Fruit fly (Drosophila melanogaster) whole organism, embryonic: ENCODE data around the gene Rad9.
A peak's percentile ranks its signal among the peaks of the same experiment; 100 is the strongest.

Source experiments
- Aef1 ChIP-seq: fragments of 200-800 bp; sonication (Bioruptor generic); IDR thresholded peaks from 3 replicates; pipeline ENCODE4 v1.3.6; 2022; ENCODE audit warnings: missing biosample characterization, missing genetic modification characterization
- Bdp1 ChIP-seq: fragments of 200-800 bp; sonication (Bioruptor generic); optimal IDR thresholded peaks from 3 replicates; lab custom pipeline; 2016; ENCODE audit warnings: missing biosample characterization, missing genetic modification characterization
- CG1024 ChIP-seq: fragments of 200-800 bp; sonication (Bioruptor generic); IDR thresholded peaks from 2 replicates; pipeline ENCODE4 v1.3.6; 2022; ENCODE audit warnings: missing biosample characterization, missing genetic modification characterization
- CG10654 ChIP-seq: fragments of 200-800 bp; sonication (Bioruptor generic); optimal IDR thresholded peaks from 2 replicates; lab custom pipeline; 2016; ENCODE audit warnings: missing biosample characterization, missing genetic modification characterization
- CG10979 ChIP-seq: fragments of 200-800 bp; sonication (Bioruptor generic); optimal IDR thresholded peaks from 2 replicates; lab custom pipeline; 2018; ENCODE audit warnings: missing biosample characterization, mild to moderate bottlenecking, missing genetic modification characterization, moderate library complexity
- CG11696 ChIP-seq: fragments of 200-800 bp; sonication (Bioruptor generic); IDR thresholded peaks from 2 replicates; pipeline ENCODE4 v1.3.6; 2022; ENCODE audit warnings: missing biosample characterization, missing genetic modification characterization
- CG13894 ChIP-seq: fragments of 200-800 bp; sonication (Bioruptor generic); optimal IDR thresholded peaks from 3 replicates; lab custom pipeline; 2018; ENCODE audit warnings: missing biosample characterization, mild to moderate bottlenecking, missing genetic modification characterization, moderate library complexity
- CG14050 ChIP-seq: fragments of 200-800 bp; sonication (Bioruptor generic); IDR thresholded peaks from 3 replicates; pipeline ENCODE4 v1.3.6; 2022; ENCODE audit warnings: missing biosample characterization, missing genetic modification characterization
- CG14965 ChIP-seq: fragments of 200-800 bp; sonication (Bioruptor generic); optimal IDR thresholded peaks from 2 replicates; lab custom pipeline; 2016; ENCODE audit warnings: missing biosample characterization, missing genetic modification characterization, borderline replicate concordance
- CG15011 ChIP-seq: fragments of 200-800 bp; sonication (Bioruptor generic); optimal IDR thresholded peaks from 3 replicates; lab custom pipeline; 2018; ENCODE audit warnings: missing biosample characterization, mild to moderate bottlenecking, missing genetic modification characterization
- CG1602 ChIP-seq: fragments of 200-800 bp; sonication (Bioruptor generic); optimal IDR thresholded peaks from 3 replicates; lab custom pipeline; 2016; ENCODE audit warnings: missing biosample characterization, missing genetic modification characterization
- CG1647 ChIP-seq: fragments of 200-800 bp; sonication (Bioruptor generic); optimal IDR thresholded peaks from 3 replicates; lab custom pipeline; 2016; ENCODE audit warnings: missing biosample characterization, missing genetic modification characterization
- CG16779 ChIP-seq: fragments of 200-800 bp; sonication (Bioruptor generic); IDR thresholded peaks from 2 replicates; pipeline ENCODE4 v1.3.6; 2022; ENCODE audit warnings: missing biosample characterization, missing genetic modification characterization
- CG18764 ChIP-seq: fragments of 200-800 bp; sonication (Bioruptor generic); optimal IDR thresholded peaks from 3 replicates; lab custom pipeline; 2016; ENCODE audit warnings: missing biosample characterization, missing genetic modification characterization
- CG2199 ChIP-seq: fragments of 200-800 bp; sonication (Bioruptor generic); IDR thresholded peaks from 3 replicates; pipeline ENCODE4 v1.3.6; 2022; ENCODE audit warnings: missing biosample characterization, missing genetic modification characterization
- CG2889 ChIP-seq: fragments of 200-800 bp; sonication (Bioruptor generic); IDR thresholded peaks from 3 replicates; pipeline ENCODE4 v1.3.6; 2022; ENCODE audit warnings: missing biosample characterization, missing genetic modification characterization
- CG30020 ChIP-seq: fragments of 200-800 bp; optimal IDR thresholded peaks from 2 replicates; lab custom pipeline; 2019; ENCODE audit warnings: missing biosample characterization, mild to moderate bottlenecking, missing genetic modification characterization, moderate library complexity
- CG32532 ChIP-seq: fragments of 200-800 bp; sonication (Bioruptor generic); IDR thresholded peaks from 2 replicates; pipeline ENCODE4 v1.3.6; 2022; ENCODE audit warnings: missing biosample characterization, missing genetic modification characterization
- CG3407 ChIP-seq: fragments of 200-800 bp; sonication (Bioruptor generic); optimal IDR thresholded peaks from 2 replicates; lab custom pipeline; 2018; ENCODE audit warnings: missing biosample characterization, mild to moderate bottlenecking, missing genetic modification characterization
- CG34224 ChIP-seq: fragments of 200-800 bp; sonication (Bioruptor generic); IDR thresholded peaks from 3 replicates; pipeline ENCODE4 v1.3.6; 2022; ENCODE audit warnings: missing biosample characterization, missing genetic modification characterization; ENCODE audit not compliant: partially characterized antibody
- CG34376 ChIP-seq: fragments of 200-800 bp; sonication (Bioruptor generic); optimal IDR thresholded peaks from 2 replicates; lab custom pipeline; 2018; ENCODE audit warnings: missing biosample characterization, mild to moderate bottlenecking, missing genetic modification characterization
- CG3726 ChIP-seq: fragments of 200-800 bp; sonication (Bioruptor generic); IDR thresholded peaks from 3 replicates; pipeline ENCODE4, ENCODE4 v1.3.6; 2022; ENCODE audit warnings: missing biosample characterization, missing genetic modification characterization
- CG4730 ChIP-seq: fragments of 200-800 bp; sonication (Bioruptor generic); IDR thresholded peaks from 2 replicates; pipeline ENCODE4 v1.3.6; 2022; ENCODE audit warnings: missing biosample characterization, missing genetic modification characterization
- CG5245 ChIP-seq: fragments of 200-800 bp; sonication (Bioruptor generic); optimal IDR thresholded peaks from 3 replicates; lab custom pipeline; 2016; ENCODE audit warnings: missing biosample characterization, missing genetic modification characterization
- CG6765 ChIP-seq: fragments of 200-800 bp; sonication (Bioruptor generic); optimal IDR thresholded peaks from 3 replicates; lab custom pipeline; 2017; ENCODE audit warnings: missing biosample characterization, mild to moderate bottlenecking, missing genetic modification characterization
- CG6791 ChIP-seq: fragments of 200-800 bp; sonication (Bioruptor generic); IDR thresholded peaks from 3 replicates; pipeline ENCODE4 v1.3.6; 2022; ENCODE audit warnings: missing biosample characterization, missing genetic modification characterization; ENCODE audit not compliant: partially characterized antibody
- CG8290 ChIP-seq, 3 experiments: fragments of 200-800 bp; sonication (Bioruptor generic); optimal IDR thresholded peaks; 2 replicates each; lab custom pipeline; 2016 to 2019; ENCODE audit warnings: missing biosample characterization in 3 of 3, missing genetic modification characterization in 3 of 3, mild to moderate bottlenecking in 2 of 3, moderate library complexity in 1 of 3
- CTCF ChIP-seq: fragments of 200-800 bp; sonication (Bioruptor generic); optimal IDR thresholded peaks from 2 replicates; lab custom pipeline; 2017; ENCODE audit warnings: missing biosample characterization, mild to moderate bottlenecking, missing genetic modification characterization, moderate library complexity
- Dbx ChIP-seq: fragments of 200-800 bp; sonication (Bioruptor generic); IDR thresholded peaks from 3 replicates; pipeline ENCODE4 v1.3.6; 2022; ENCODE audit warnings: missing biosample characterization, missing genetic modification characterization
- H15 ChIP-seq: fragments of 200-800 bp; sonication (Bioruptor generic); IDR thresholded peaks from 3 replicates; pipeline ENCODE4 v1.3.6; 2022; ENCODE audit warnings: missing biosample characterization, missing genetic modification characterization
- Hand ChIP-seq: fragments of 200-800 bp; sonication (Bioruptor generic); optimal IDR thresholded peaks from 2 replicates; lab custom pipeline; 2017; ENCODE audit warnings: mild to moderate bottlenecking, missing biosample characterization, missing genetic modification reagents, missing genetic modification characterization
- Sox102F ChIP-seq: fragments of 200-800 bp; sonication (Bioruptor generic); optimal IDR thresholded peaks from 2 replicates; lab custom pipeline; 2018; ENCODE audit warnings: missing biosample characterization, mild to moderate bottlenecking, missing genetic modification characterization, moderate library complexity
- Spps ChIP-seq: fragments of 200-800 bp; sonication (Bioruptor generic); optimal IDR thresholded peaks from 2 replicates; lab custom pipeline; 2018; ENCODE audit warnings: missing biosample characterization, mild to moderate bottlenecking, missing genetic modification characterization
- ato ChIP-seq: fragments of 200-800 bp; sonication (Bioruptor generic); IDR thresholded peaks from 2 replicates; pipeline ENCODE4 v1.3.6; 2022; ENCODE audit warnings: missing biosample characterization, missing genetic modification characterization; ENCODE audit not compliant: partially characterized antibody
- bab2 ChIP-seq: fragments of 200-800 bp; sonication (Bioruptor generic); optimal IDR thresholded peaks from 2 replicates; lab custom pipeline; 2016; ENCODE audit warnings: missing biosample characterization, missing genetic modification characterization
- bcd ChIP-seq: fragments of 200-800 bp; sonication (Bioruptor generic); optimal IDR thresholded peaks from 2 replicates; lab custom pipeline; 2017; ENCODE audit warnings: missing biosample characterization, mild to moderate bottlenecking, missing genetic modification characterization
- caup ChIP-seq: fragments of 200-800 bp; sonication (Bioruptor generic); optimal IDR thresholded peaks from 3 replicates; lab custom pipeline; 2017; ENCODE audit warnings: missing biosample characterization, mild to moderate bottlenecking, missing genetic modification characterization, moderate library complexity; ENCODE audit not compliant: severe bottlenecking
- chinmo ChIP-seq: fragments of 200-800 bp; sonication (Bioruptor generic); IDR thresholded peaks from 4 replicates; pipeline ENCODE4 v1.3.6; 2022; ENCODE audit warnings: missing biosample characterization, missing genetic modification characterization; ENCODE audit not compliant: partially characterized antibody
- exex ChIP-seq: fragments of 200-800 bp; sonication (Bioruptor generic); optimal IDR thresholded peaks from 4 replicates; lab custom pipeline; 2018; ENCODE audit warnings: missing biosample characterization, mild to moderate bottlenecking, missing genetic modification characterization, moderate library complexity
- fu2 ChIP-seq: fragments of 200-800 bp; sonication (Bioruptor generic); optimal IDR thresholded peaks from 2 replicates; lab custom pipeline; 2016; ENCODE audit warnings: missing biosample characterization, missing genetic modification characterization
- gfzf ChIP-seq: fragments of 200-800 bp; sonication (Bioruptor generic); optimal IDR thresholded peaks from 2 replicates; lab custom pipeline; 2016; ENCODE audit warnings: missing biosample characterization, mild to moderate bottlenecking, missing genetic modification characterization, moderate library complexity
- gsb ChIP-seq: fragments of 200-800 bp; sonication (Bioruptor generic); IDR thresholded peaks from 2 replicates; pipeline ENCODE4 v1.3.6; 2022; ENCODE audit warnings: missing biosample characterization, missing genetic modification characterization
- gt ChIP-seq: fragments of 200-800 bp; sonication (Bioruptor generic); IDR thresholded peaks from 2 replicates; pipeline ENCODE4 v1.3.6; 2022; ENCODE audit warnings: missing biosample characterization, missing genetic modification characterization
- mam ChIP-seq: fragments of 200-800 bp; sonication (Bioruptor generic); optimal IDR thresholded peaks from 3 replicates; lab custom pipeline; 2016; ENCODE audit warnings: missing biosample characterization, missing genetic modification characterization
- mld ChIP-seq: fragments of 200-800 bp; sonication (Bioruptor generic); IDR thresholded peaks from 3 replicates; pipeline ENCODE4 v1.3.6; 2022; ENCODE audit warnings: missing biosample characterization, missing genetic modification characterization; ENCODE audit not compliant: partially characterized antibody
- nau ChIP-seq: fragments of 200-800 bp; sonication (Bioruptor generic); optimal IDR thresholded peaks from 3 replicates; lab custom pipeline; 2017; ENCODE audit warnings: missing biosample characterization, mild to moderate bottlenecking, missing genetic modification characterization, missing genetic modification reagents
- org-1 ChIP-seq: fragments of 200-800 bp; sonication (Bioruptor generic); optimal IDR thresholded peaks from 2 replicates; lab custom pipeline; 2017; ENCODE audit warnings: missing biosample characterization, missing genetic modification characterization
- run ChIP-seq: fragments of 200-800 bp; sonication (Bioruptor generic); optimal IDR thresholded peaks from 3 replicates; lab custom pipeline; 2018; ENCODE audit warnings: missing biosample characterization, mild to moderate bottlenecking, missing genetic modification characterization
- tap ChIP-seq: fragments of 200-800 bp; optimal IDR thresholded peaks from 3 replicates; lab custom pipeline; 2019; ENCODE audit warnings: missing biosample characterization, mild to moderate bottlenecking, missing genetic modification characterization, moderate library complexity
- unc-4 ChIP-seq: fragments of 200-800 bp; sonication (Bioruptor generic); IDR thresholded peaks from 2 replicates; pipeline ENCODE4 v1.3.6; 2022; ENCODE audit warnings: missing biosample characterization, missing genetic modification characterization; ENCODE audit not compliant: partially characterized antibody
- zfh1 ChIP-seq: fragments of 200-800 bp; sonication (Bioruptor generic); IDR thresholded peaks from 3 replicates; pipeline ENCODE4 v1.3.6; 2022; ENCODE audit warnings: missing biosample characterization, missing genetic modification characterization

Gene Rad9

DNA sequence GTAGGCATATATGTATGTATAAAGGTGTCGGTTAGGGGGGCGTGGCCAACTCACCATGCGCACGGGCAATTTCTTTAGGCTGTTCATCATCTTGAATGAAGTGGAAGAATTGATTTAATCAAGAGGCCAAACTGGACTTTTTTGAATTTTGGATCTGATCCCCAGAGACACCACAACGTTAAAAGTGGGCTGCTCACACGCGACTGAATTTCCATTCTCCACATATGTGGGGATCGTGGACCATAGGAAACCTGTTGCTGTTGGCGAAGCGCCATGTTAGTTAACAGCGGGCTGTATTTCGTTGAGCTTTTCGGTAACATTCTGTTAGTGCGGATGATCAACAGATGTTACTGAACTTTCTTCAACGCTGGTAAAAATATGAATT, 25.7 kb upstream of the Rad9 start, which contains the start of gene CG3902 (continued):
- TF ChIP-seq gfzf = no peak
- no peak for TF ChIP-seq H15 (GFP tag; lab: Robert Waterston, UW)
- TF ChIP-seq CG14965 (GFP tag; lab: Kevin White, UChicago) = no peak
- TF ChIP-seq CG5245 (GFP tag; lab: Kevin White, UChicago) = no peak
- TF ChIP-seq caup = peak; percentile 68
- TF ChIP-seq chinmo = peak; percentile 89; the same call in 2 of the 4 replicates
- no peak for TF ChIP-seq CG2889 (GFP tag; lab: Robert Waterston, UW)
- no peak for TF ChIP-seq CG1024 (GFP tag; lab: Robert Waterston, UW)
- TF ChIP-seq CTCF (GFP tag; lab: Kevin White, UChicago) = peak; percentile 48
- TF ChIP-seq CG4730 (GFP tag; lab: Robert Waterston, UW) = no peak
- TF ChIP-seq CG34376 (GFP tag; lab: Kevin White, UChicago) = peak; percentile 72
- TF ChIP-seq zfh1 (GFP tag; lab: Robert Waterston, UW) = 0 out of 3 replicates have a peak, but pooled peaks have one; percentile 26
- TF ChIP-seq CG11696 (GFP tag; lab: Robert Waterston, UW) = no peak
- TF ChIP-seq gt (GFP tag; lab: Robert Waterston, UW) = no peak
- TF ChIP-seq CG1647 (GFP tag; lab: Kevin White, UChicago) = no peak
- peak; percentile 36; the same call in 1 of the 3 replicates for TF ChIP-seq Dbx
- TF ChIP-seq Aef1 (GFP tag; lab: Robert Waterston, UW) = no peak
- peak; percentile 28; the same call in 1 of the 3 replicates for TF ChIP-seq CG14050
- TF ChIP-seq CG1602 (GFP tag; lab: Kevin White, UChicago) = no peak
- TF ChIP-seq CG15011 = no peak
- no peak for TF ChIP-seq unc-4 (GFP tag; lab: Robert Waterston, UW)
- TF ChIP-seq CG10979 (tag; lab: Kevin White, UChicago) = no peak
- no peak for TF ChIP-seq CG3407 (GFP tag; lab: Kevin White, UChicago)
- no peak for TF ChIP-seq gsb (GFP tag; lab: Robert Waterston, UW)
- TF ChIP-seq CG13894 (tag; lab: Kevin White, UChicago) = peak; percentile 10
- no peak for TF ChIP-seq CG18764 (GFP tag; lab: Kevin White, UChicago)
- TF ChIP-seq org-1 (GFP tag; lab: Kevin White, UChicago) = no peak
- peak; percentile 28; the same call in 1 of the 3 replicates for TF ChIP-seq CG6791
- 0 out of 2 replicates have a peak, but pooled peaks have one; percentile 41 for TF ChIP-seq ato
- TF ChIP-seq CG34224 (GFP tag; lab: Robert Waterston, UW) = peak; percentile 6; the same call in 2 of the 3 replicates
- no peak for TF ChIP-seq bab2 (GFP tag; lab: Kevin White, UChicago)
- 0 out of 3 replicates have a peak, but pooled peaks have one; percentile 56 for TF ChIP-seq mld (GFP tag; lab: Robert Waterston, UW)
- TF ChIP-seq CG6765 (GFP tag; lab: Kevin White, UChicago) = peak; percentile 43
- TF ChIP-seq fu2 (GFP tag; lab: Kevin White, UChicago) = no peak
- no peak for TF ChIP-seq Bdp1 (GFP tag; lab: Kevin White, UChicago)
- no peak for TF ChIP-seq nau (GFP tag; lab: Kevin White, UChicago)
- TF ChIP-seq tap (tag; lab: Kevin White, UChicago) = no peak
- TF ChIP-seq Hand (GFP tag; lab: Kevin White, UChicago) = peak; percentile 49
- no peak for TF ChIP-seq CG3726
- no peak for TF ChIP-seq CG10654 (GFP tag; lab: Kevin White, UChicago)
- TF ChIP-seq mam (GFP tag; lab: Kevin White, UChicago) = no peak
- TF ChIP-seq run (tag; lab: Kevin White, UChicago) = no peak
- no peak for TF ChIP-seq CG2199
- no peak for TF ChIP-seq CG8290 (GFP tag; optimal IDR thresholded peaks at IDR 0.05; lab: Kevin White, UChicago)
- TF ChIP-seq CG8290 (tag; optimal IDR thresholded peaks at IDR 0.05; lab: Kevin White, UChicago) = peak in 1 of 2 experiments; percentile 79
- no peak for TF ChIP-seq Sox102F (GFP tag; lab: Kevin White, UChicago)
- TF ChIP-seq CG32532 (GFP tag; lab: Robert Waterston, UW) = peak; percentile 48; the same call in 1 of the 2 replicates
- no peak for TF ChIP-seq Spps (tag; lab: Kevin White, UChicago)
- no peak for TF ChIP-seq CG16779 (GFP tag; lab: Robert Waterston, UW)
- no peak for TF ChIP-seq bcd (GFP tag; lab: Kevin White, UChicago)
- TF ChIP-seq exex (tag; lab: Kevin White, UChicago) = no peak
- no peak for TF ChIP-seq CG30020
